Worm (Caenorhabditis elegans): Measurements from ENCODE around the gene lido-2.

ce11 chrX:17135704-17136103, 35.1 kb upstream of the lido-2 start:
- no peak for TF ChIP-seq nfya-1 (tag; optimal IDR thresholded peaks at IDR 0.05; ENCODE audit: borderline replicate concordance, insufficient read depth)
- no peak for TF ChIP-seq die-1 (tag; optimal IDR thresholded peaks at IDR 0.05)
- no peak for TF ChIP-seq tbp1 (GFP tag; optimal IDR thresholded peaks at IDR 0.05)
- TF ChIP-seq rec-8 (tag; optimal IDR thresholded peaks at IDR 0.05): no peak
- TF ChIP-seq ceh-100 (GFP tag; IDR thresholded peaks at IDR 0.05): no peak
- no peak for TF ChIP-seq efl-1 (GFP tag; optimal IDR thresholded peaks at IDR 0.05)
- TF ChIP-seq Y53F4B.3 (GFP tag; IDR thresholded peaks at IDR 0.05): no peak
- no peak for TF ChIP-seq ztf-22 (GFP tag; optimal IDR thresholded peaks at IDR 0.05)
- no peak for TF ChIP-seq B0035.1 (tag; optimal IDR thresholded peaks at IDR 0.05)
- TF ChIP-seq aptf-3 (GFP tag; IDR thresholded peaks at IDR 0.05): no peak
- TF ChIP-seq sdz-38 (tag; optimal IDR thresholded peaks at IDR 0.05): no peak
- no peak for TF ChIP-seq snpc-4 (GFP tag; optimal IDR thresholded peaks at IDR 0.05)
- no peak for TF ChIP-seq snpc-4 (tag; optimal IDR thresholded peaks at IDR 0.05)

Measured in whole organism, young adult.